Worm (Caenorhabditis elegans) whole organism, L3 larva: ENCODE results near the gene snr-5.

Source experiments
- egl-27 ChIP-seq: sonication (generic microtip); optimal IDR thresholded peaks from 4 replicates; lab custom pipeline; 2017; ENCODE audit warnings: missing biosample characterization, missing genetic modification reagents, missing genetic modification characterization
- fos-1 ChIP-seq: fragments of 150-350 bp; optimal IDR thresholded peaks from 2 replicates; lab custom pipeline; 2014; ENCODE audit warnings: missing biosample characterization, missing genetic modification characterization
- lin-39 ChIP-seq: fragments of 150-350 bp; optimal IDR thresholded peaks from 2 replicates; lab custom pipeline; 2018; ENCODE audit warnings: missing biosample characterization, missing genetic modification reagents, missing genetic modification characterization
- mdl-1 ChIP-seq: fragments of 150-350 bp; optimal IDR thresholded peaks from 2 replicates; lab custom pipeline; 2014; ENCODE audit warnings: missing biosample characterization, missing genetic modification characterization
- nhr-23 ChIP-seq: fragments of 150-350 bp; optimal IDR thresholded peaks from 2 replicates; lab custom pipeline; 2014; ENCODE audit warnings: missing biosample characterization, missing genetic modification reagents, missing genetic modification characterization
- pqm-1 ChIP-seq: fragments of 150-350 bp; optimal IDR thresholded peaks from 2 replicates; lab custom pipeline; 2017; ENCODE audit warnings: missing biosample characterization, missing genetic modification characterization, inconsistent platforms
- sea-2 ChIP-seq: fragments of 150-350 bp; sonication (generic microtip); optimal IDR thresholded peaks from 4 replicates; lab custom pipeline; 2014; ENCODE audit warnings: missing biosample characterization, missing genetic modification reagents, missing genetic modification characterization
- tbx-2 ChIP-seq: sonication (generic microtip); optimal IDR thresholded peaks from 2 replicates; lab custom pipeline; 2016; ENCODE audit warnings: mild to moderate bottlenecking, missing genetic modification characterization, missing compliant biosample characterization
- unc-62 ChIP-seq: fragments of 150-350 bp; sonication (generic microtip); optimal IDR thresholded peaks from 4 replicates; lab custom pipeline; 2014; ENCODE audit warnings: missing biosample characterization, missing genetic modification reagents, missing genetic modification characterization
- ztf-11 ChIP-seq: fragments of 150-350 bp; optimal IDR thresholded peaks from 2 replicates; lab custom pipeline; 2014; ENCODE audit warnings: missing biosample characterization, missing genetic modification characterization

ce11 chrIII:7889036-7889435 lies 27.2 kb downstream of the snr-5 start:
- TF ChIP-seq fos-1 (no peak), nhr-23 (tag; lab: Kevin White, UChicago) (no peak), mdl-1 (tag; lab: Kevin White, UChicago) (no peak), unc-62 (no peak), lin-39 (tag; lab: Kevin White, UChicago) (no peak), sea-2 (GFP tag; lab: Kevin White, UChicago) (no peak), egl-27 (tag; lab: Kevin White, UChicago) (no peak), tbx-2 (tag; lab: Kevin White, UChicago) (no peak), ztf-11 (tag; lab: Kevin White, UChicago) (no peak), pqm-1 (tag; lab: Kevin White, UChicago) (no peak)
